Fruit fly (Drosophila melanogaster) whole organism, wandering third instar larva: ENCODE data around the gene hiro.

Experiments
- Abd-B ChIP-seq: fragments of >200 bp; optimal IDR thresholded peaks from 2 replicates; lab custom pipeline; 2017; ENCODE audit warnings: missing biosample characterization, missing genetic modification characterization
- Dif ChIP-seq: fragments of 200-275, 200-300 bp; sonication (Bioruptor generic); optimal IDR thresholded peaks from 2 replicates; lab custom pipeline; 2018; ENCODE audit warnings: missing biosample characterization, missing genetic modification characterization; ENCODE audit not compliant: partially characterized antibody
- N ChIP-seq: fragments of >200 bp; optimal IDR thresholded peaks from 2 replicates; lab custom pipeline; 2018; ENCODE audit warnings: missing biosample characterization, missing external identifiers, missing genetic modification characterization
- OdsH ChIP-seq: fragments of 200-800 bp; sonication (Bioruptor generic); optimal IDR thresholded peaks from 2 replicates; lab custom pipeline; 2016; ENCODE audit warnings: missing biosample characterization, mild to moderate bottlenecking, missing genetic modification characterization
- dl ChIP-seq, 2 experiments: fragments of 175-275, 200-275 bp in 1 of 2; fragments of 200-275 bp in 1 of 2; sonication (Bioruptor generic); optimal IDR thresholded peaks; lab custom pipeline; 2018; ENCODE audit warnings: mild to moderate bottlenecking in 2 of 2, missing biosample characterization in 2 of 2, missing genetic modification characterization in 2 of 2, moderate library complexity in 2 of 2; ENCODE audit not compliant: partially characterized antibody in 2 of 2, insufficient read depth in 1 of 2
- foxo ChIP-seq, 2 experiments: fragments of 200-800 bp; sonication (Bioruptor generic); optimal IDR thresholded peaks; 2 replicates in 1 of 2; 3 replicates in 1 of 2; lab custom pipeline; 2016 to 2017; ENCODE audit warnings: missing biosample characterization in 2 of 2, missing genetic modification characterization in 2 of 2
- jim ChIP-seq: fragments of 175-275, 200-325 bp; sonication (Bioruptor generic); optimal IDR thresholded peaks from 2 replicates; lab custom pipeline; 2016; ENCODE audit warnings: missing biosample characterization, mild to moderate bottlenecking, missing genetic modification characterization
- psq ChIP-seq: fragments of 200-800 bp; sonication (Bioruptor generic); optimal IDR thresholded peaks from 3 replicates; lab custom pipeline; 2017; ENCODE audit warnings: missing biosample characterization, mild to moderate bottlenecking, missing genetic modification characterization, moderate library complexity
- sage ChIP-seq: fragments of 200-800 bp; sonication (Bioruptor generic); optimal IDR thresholded peaks from 2 replicates; lab custom pipeline; 2016; ENCODE audit warnings: missing biosample characterization, mild to moderate bottlenecking, missing genetic modification characterization
- sv ChIP-seq: fragments of 200-800 bp; sonication (Bioruptor generic); optimal IDR thresholded peaks from 3 replicates; lab custom pipeline; 2016; ENCODE audit warnings: missing biosample characterization, missing genetic modification characterization

DNA sequence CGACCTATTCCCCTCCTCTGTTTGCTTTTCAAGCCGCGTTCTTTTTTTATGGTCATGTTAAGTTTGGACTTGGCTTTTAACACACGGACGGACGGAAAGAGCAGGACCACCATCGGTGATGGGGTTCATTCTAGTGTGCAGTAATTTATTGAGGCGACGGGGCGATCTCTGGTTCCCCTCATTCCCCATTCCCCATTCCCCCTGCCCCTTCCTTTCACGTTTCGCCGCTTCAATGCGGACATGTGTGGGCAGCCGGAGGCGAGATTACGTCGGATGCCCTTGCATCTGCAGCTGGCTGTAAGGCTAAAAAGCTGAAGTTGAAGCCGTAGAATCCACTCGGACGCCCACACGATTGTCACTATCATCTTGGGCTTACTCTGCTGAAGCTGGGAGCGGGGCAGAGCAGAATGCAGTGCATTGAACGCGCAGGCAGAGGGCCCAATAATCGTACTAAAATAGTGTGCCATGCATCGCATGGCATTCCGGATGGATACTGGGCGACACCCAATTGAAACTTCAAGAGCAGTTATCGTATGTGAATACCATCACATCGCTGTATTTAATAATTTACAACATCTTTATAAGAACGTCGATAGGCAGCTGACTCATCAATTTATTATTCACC, 48.9 kb upstream of the hiro start:
- no peak for TF ChIP-seq psq (GFP tag; lab: Kevin White, UChicago)
- TF ChIP-seq Abd-B (GFP tag; lab: Kevin White, UChicago), result no peak
- TF ChIP-seq OdsH (GFP tag; lab: Kevin White, UChicago), result no peak
- TF ChIP-seq Dif (GFP tag; lab: Kevin White, UChicago), result no peak
- no peak for TF ChIP-seq jim
- no peak for TF ChIP-seq sage
- TF ChIP-seq foxo (GFP tag; optimal IDR thresholded peaks at IDR 0.05; lab: Kevin White, UChicago), result no peak
- no peak for TF ChIP-seq N (GFP tag; lab: Kevin White, UChicago)
- no peak for TF ChIP-seq dl (GFP tag; optimal IDR thresholded peaks at IDR 0.05; lab: Kevin White, UChicago; ENCODE audit: insufficient read depth in 1 of 2, partially characterized antibody in 2 of 2)
- TF ChIP-seq sv (GFP tag; lab: Kevin White, UChicago), result no peak
